Fruit fly (Drosophila melanogaster): ENCODE measurements around the gene ND-B22.
A peak's percentile ranks its signal among the peaks of the same experiment; 100 is the strongest.

The ND-B22 gene

DNA sequence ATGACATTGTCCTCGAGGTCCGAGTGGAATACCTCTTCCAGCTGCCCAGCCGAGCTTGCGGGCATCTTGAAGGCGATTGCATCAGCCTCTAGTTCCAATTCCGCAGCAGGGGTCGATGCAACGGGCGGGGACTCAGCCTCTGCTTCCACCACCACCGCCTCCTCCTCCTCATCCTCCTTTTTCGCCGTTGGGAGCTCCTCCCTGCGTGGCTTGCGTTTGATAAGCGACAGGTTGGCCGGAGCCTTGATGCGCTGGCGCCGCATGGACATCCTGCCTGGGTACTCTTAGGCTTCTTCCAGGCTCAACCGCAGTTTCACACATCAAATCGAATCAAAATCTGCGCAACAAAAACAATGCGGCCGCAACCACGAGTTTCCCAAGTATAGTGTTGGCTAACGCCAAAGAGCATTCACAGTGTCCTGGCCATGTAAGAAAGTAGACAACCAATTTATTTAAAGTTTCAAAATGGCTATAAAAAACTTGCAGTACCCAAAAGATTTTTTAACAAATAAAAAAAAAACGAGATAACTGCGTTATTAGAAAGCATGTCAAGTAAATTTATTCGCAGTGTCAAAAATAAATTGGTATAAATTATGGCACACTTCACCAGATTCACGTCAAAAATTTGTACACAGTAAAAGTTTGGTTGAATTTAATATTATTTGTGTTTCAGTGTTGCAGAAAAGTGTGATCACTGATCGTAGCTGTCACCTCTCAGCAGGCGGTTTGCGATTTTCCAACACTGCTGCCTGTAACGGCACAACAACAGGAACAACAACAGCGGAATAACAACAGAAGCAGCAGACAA lies 2.7 kb upstream of the ND-B22 start, which contains the start of the genes Bdp1 and CG6565:
Gene Bdp1, minus strand, starts transcription at position 456 of the 808 bp plus-strand sequence.
Gene CG6565, plus strand, starts transcription at position 585 of the 808 bp plus-strand sequence.
- peak; percentile 88 for TF ChIP-seq CG17801 (GFP tag; optimal IDR thresholded peaks at IDR 0.05; ENCODE audit: partially characterized antibody)

DNA sequence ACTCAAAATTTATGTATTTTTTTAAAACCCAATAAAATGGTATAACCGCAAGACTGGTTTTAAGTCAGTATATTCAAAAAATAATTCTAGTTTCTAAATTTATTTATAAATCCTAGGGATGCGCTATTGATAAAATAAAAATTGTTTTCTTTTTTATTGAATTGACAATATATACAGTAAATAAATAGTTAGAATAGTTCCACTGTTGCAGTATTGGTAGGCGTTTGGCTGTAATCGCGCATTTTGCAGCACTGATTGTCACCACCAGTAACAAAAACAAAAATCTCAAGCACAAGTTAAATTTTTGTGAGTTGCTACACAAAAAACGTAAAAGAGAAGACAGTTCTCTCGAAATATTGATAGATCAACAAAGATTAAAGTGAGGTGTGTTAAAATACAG lies 2.0 kb downstream of the ND-B22 start, which contains the start of gene CG31855:
Gene CG31855, plus strand, starts transcription at position 265 of the 400 bp plus-strand sequence.
- peak; percentile 90 for TF ChIP-seq CG17801 (GFP tag; optimal IDR thresholded peaks at IDR 0.05; ENCODE audit: partially characterized antibody)

DNA sequence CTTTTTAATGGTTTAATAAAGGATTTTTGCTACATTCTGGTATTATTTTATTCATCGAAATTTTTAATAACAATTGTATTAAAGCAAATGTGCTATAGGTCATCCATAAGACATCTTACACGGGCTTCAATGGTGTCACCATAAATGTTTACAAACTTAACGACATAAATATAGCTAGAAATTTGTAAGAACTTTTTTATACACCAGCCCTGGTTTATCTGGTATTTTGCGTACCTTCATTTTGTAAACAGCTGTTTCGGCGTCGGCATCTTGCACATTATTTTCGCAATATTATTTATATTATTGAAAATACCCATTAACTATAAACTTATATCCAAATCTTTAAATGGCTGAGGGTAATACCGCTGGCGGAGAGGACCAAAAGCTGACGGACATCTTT lies 3.5 kb downstream of the ND-B22 start, which contains the start of gene Tap42:
Gene Tap42, plus strand, starts transcription at position 240 of the 400 bp plus-strand sequence.
- no peak for TF ChIP-seq CG17801 (GFP tag; optimal IDR thresholded peaks at IDR 0.05; ENCODE audit: partially characterized antibody)

dm6 chr2L:13366109-13366747 lies 4.7 kb downstream of the ND-B22 start, which contains the start of the genes Nnp-1 and Grx3:
TSS of gene Nnp-1 (minus strand) at chr2L:13366189.
TSS of gene Grx3 (plus strand) at chr2L:13366447.
- TF ChIP-seq CG17801 (GFP tag; optimal IDR thresholded peaks at IDR 0.05; ENCODE audit: partially characterized antibody): peak; percentile 65

- no peak for TF ChIP-seq CG17801 (GFP tag; optimal IDR thresholded peaks at IDR 0.05; ENCODE audit: partially characterized antibody)
Observed at dm6 chr2L:13362953-13363352, 8.0 kb downstream of the ND-B22 start.

DNA sequence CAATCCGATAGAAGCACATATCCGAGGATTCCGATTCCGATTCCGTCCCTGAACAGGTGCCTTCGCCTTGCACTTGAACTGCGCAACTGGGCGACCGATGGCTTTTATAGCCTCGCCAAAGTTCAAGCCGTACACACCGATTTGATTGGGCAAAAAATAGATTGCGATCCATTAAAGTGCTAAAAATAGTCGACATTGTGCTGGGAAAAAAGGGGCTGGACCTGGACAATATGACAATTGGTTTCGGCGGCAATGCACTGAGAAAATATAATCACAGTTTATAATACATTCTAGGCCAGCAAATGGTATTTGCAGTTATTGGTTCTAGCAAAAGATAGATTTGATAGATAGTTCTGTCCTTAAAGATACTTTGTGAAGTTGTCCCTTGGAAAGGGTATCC lies 9.4 kb downstream of the ND-B22 start, which contains the start of gene CG9377:
Gene CG9377, minus strand, starts transcription at position 101 of the 400 bp plus-strand sequence.
- no peak for TF ChIP-seq CG17801 (GFP tag; optimal IDR thresholded peaks at IDR 0.05; ENCODE audit: partially characterized antibody)

DNA sequence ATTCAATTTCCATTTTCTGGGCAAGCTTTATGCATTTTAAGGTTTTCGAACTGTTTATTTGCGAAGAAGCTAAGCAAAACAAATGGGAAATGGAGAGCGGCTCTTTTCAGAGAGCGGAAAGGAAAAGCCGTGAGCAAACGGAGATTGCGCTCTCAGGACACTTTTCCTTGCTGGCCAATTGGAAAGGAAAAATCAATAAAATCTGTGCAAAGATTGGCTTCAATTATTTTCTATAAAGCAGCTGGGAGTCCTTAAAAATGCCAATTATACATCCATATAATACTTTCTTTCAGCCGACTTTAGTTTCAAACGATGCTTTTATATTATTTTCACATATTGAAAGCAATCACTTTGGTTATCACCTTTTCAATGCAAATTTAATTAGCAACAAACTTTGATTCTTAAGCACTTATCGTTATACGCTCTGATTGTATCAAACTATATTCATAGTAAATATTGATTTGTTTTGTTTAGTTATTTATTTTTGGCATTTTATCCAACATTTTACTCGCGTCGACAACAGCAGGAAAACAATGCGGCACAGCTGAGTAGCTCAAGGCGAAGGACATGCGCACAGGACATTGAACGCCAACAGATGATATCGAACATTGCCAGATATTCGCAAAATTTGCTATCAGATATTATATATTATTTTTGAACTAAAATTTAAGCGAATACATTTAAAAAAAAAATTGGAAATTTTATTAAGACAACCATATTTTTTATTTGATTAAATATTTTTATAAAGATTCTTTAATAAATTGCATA lies 16.1 kb downstream of the ND-B22 start, which contains the start of gene CG9395:
Gene CG9395, minus strand, starts transcription at position 494 of the 768 bp plus-strand sequence.
- TF ChIP-seq CG17801 (GFP tag; optimal IDR thresholded peaks at IDR 0.05; ENCODE audit: partially characterized antibody): no peak

- no peak for TF ChIP-seq CG17801 (GFP tag; optimal IDR thresholded peaks at IDR 0.05; ENCODE audit: partially characterized antibody)
Observed at dm6 chr2L:13349237-13349902, 21.5 kb downstream of the ND-B22 start.

dm6 chr2L:13347473-13347872 lies 23.4 kb downstream of the ND-B22 start, which contains the start of gene CG16826:
TSS of gene CG16826 (plus strand) at chr2L:13347773.
- no peak for TF ChIP-seq CG17801 (GFP tag; optimal IDR thresholded peaks at IDR 0.05; ENCODE audit: partially characterized antibody)

dm6 chr2L:13332736-13333135 lies 38.2 kb downstream of the ND-B22 start:
- no peak for TF ChIP-seq CG17801 (GFP tag; optimal IDR thresholded peaks at IDR 0.05; ENCODE audit: partially characterized antibody)

dm6 chr2L:13331868-13332544 lies 38.9 kb downstream of the ND-B22 start:
- no peak for TF ChIP-seq CG17801 (GFP tag; optimal IDR thresholded peaks at IDR 0.05; ENCODE audit: partially characterized antibody)

DNA sequence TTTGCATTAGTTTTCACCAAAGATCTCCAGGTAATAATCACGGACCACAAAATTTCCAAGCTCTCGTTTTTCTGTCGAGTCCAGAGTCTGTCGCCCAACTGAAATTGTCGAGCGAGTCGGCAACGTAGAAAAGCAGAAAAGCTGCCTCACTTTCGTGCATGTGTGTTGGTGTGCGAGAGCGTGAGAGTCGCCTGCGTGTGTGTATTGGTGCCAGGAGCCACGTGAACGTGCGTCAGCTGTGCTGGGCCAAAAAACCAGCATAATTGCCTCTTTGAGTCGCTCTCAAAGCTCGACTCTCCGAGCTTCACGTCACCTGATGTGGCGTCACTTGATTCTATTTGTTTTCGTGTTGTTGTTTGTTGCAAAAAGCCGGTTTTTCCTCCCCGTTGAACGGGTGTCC lies 39.9 kb downstream of the ND-B22 start, which contains the start of gene hbt:
Gene hbt, minus strand, starts transcription at position 101 of the 400 bp plus-strand sequence.
- no peak for TF ChIP-seq CG17801 (GFP tag; optimal IDR thresholded peaks at IDR 0.05; ENCODE audit: partially characterized antibody)

DNA sequence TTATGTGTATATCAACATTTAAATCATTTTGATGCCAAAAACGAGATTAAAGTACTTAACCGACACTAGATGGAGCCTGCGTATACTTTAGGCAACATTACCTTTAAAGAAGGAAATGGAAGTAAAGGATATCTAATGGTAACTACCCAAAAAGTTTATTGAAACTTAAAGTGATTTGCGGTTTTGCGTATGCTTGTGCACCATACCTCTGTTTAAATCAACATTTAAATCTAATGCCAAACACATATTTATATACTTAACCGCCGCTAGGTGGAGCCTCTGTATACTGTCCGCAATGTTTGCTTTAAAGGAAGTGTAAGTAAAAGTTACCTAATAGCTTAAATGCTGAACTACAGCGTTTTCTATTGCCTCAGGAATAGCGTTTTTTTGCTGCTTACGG lies 45.1 kb downstream of the ND-B22 start:
- TF ChIP-seq CG17801 (GFP tag; optimal IDR thresholded peaks at IDR 0.05; ENCODE audit: partially characterized antibody): no peak

All from ovary, adult (tissue).